Worm (Caenorhabditis elegans) whole organism, L1 larva: Measurements from ENCODE around the gene nspd-9.

ENCODE experiments used
- ceh-88 ChIP-seq: fragments of 200-800 bp; sonication (Bioruptor generic); IDR thresholded peaks from 2 replicates; pipeline ENCODE4 v1.3.6; 2022; ENCODE audit warnings: missing genetic modification characterization, missing compliant biosample characterization
- dpl-1 ChIP-seq, 3 experiments: fragments of 150-350 bp in 2 of 3; sonication (generic microtip) in 1 of 3; optimal IDR thresholded peaks; 2 replicates each; lab custom pipeline; 2014 to 2017; ENCODE audit warnings: missing biosample characterization in 3 of 3, missing genetic modification characterization in 3 of 3, missing genetic modification reagents in 3 of 3
- mdl-1 ChIP-seq, 2 experiments: fragments of 150-350 bp; optimal IDR thresholded peaks; 2 replicates each; lab custom pipeline; 2014 to 2017; ENCODE audit warnings: missing biosample characterization in 2 of 2, missing genetic modification characterization in 2 of 2, inconsistent platforms in 1 of 2
- mef-2 ChIP-seq: fragments of 150-350 bp; optimal IDR thresholded peaks from 2 replicates; lab custom pipeline; 2014; ENCODE audit warnings: missing biosample characterization, missing genetic modification characterization
- nhr-76 ChIP-seq: sonication (generic microtip); optimal IDR thresholded peaks from 2 replicates; lab custom pipeline; 2017; ENCODE audit warnings: missing biosample characterization, missing genetic modification characterization
- unc-86 ChIP-seq: sonication (generic microtip); optimal IDR thresholded peaks from 2 replicates; lab custom pipeline; 2016; ENCODE audit warnings: missing genetic modification characterization, missing compliant biosample characterization

DNA sequence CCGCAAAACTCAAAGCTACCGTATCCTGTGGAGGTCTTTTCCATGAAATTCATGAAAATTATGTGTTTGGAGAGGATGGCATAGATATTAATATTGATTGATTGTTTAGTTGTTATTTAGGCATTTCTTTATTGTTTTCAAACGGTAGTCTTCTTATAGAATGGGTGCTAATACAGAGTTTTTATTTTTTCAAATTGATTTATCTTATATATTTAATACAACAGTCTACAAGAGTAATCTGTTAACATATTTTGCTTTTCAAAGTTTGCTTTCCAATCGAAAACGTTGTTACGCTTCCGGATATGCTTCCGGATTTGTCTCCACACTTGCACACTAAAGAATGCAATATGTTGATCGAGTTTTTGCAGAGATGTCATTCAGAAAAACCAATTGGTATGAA lies 36.7 kb upstream of the nspd-9 start, which contains the start of gene C35D10.17:
- TF ChIP-seq mef-2 (no peak), mdl-1 (tag; optimal IDR thresholded peaks at IDR 0.05; lab: Kevin White, UChicago) (no peak), unc-86 (tag; lab: Kevin White, UChicago) (no peak), nhr-76 (tag; lab: Kevin White, UChicago) (no peak), ceh-88 (no peak), dpl-1 (GFP tag; optimal IDR thresholded peaks at IDR 0.05; lab: Kevin White, UChicago) (no peak)
